Worm (Caenorhabditis elegans) whole organism, midembryonic: ENCODE measurements around the gene hlh-19.

Source experiments
- klf-2 ChIP-seq: fragments of 200-800 bp; sonication (Bioruptor generic); conservative IDR thresholded peaks from 2 replicates; pipeline ENCODE4 v1.3.6; 2022; ENCODE audit warnings: missing genetic modification reagents, missing genetic modification characterization, missing compliant biosample characterization
- med-1 ChIP-seq: sonication (generic microtip); optimal IDR thresholded peaks from 2 replicates; lab custom pipeline; 2017; ENCODE audit warnings: missing genetic modification characterization, mild to moderate bottlenecking, missing compliant biosample characterization, antibody characterized with exemption, missing genetic modification reagents; ENCODE audit not compliant: insufficient read depth
- ref-1 ChIP-seq: fragments of 200-800 bp; sonication (Bioruptor generic); conservative IDR thresholded peaks from 2 replicates; pipeline ENCODE4 v1.3.6; 2022; ENCODE audit warnings: missing genetic modification reagents, missing genetic modification characterization, missing compliant biosample characterization

- TF ChIP-seq med-1 (GFP tag; lab: Kevin White, UChicago) (no peak), ref-1 (GFP tag; lab: Robert Waterston, UW) (no peak), klf-2 (GFP tag; lab: Robert Waterston, UW) (no peak)
Observed at ce11 chrX:520881-521280, 36.2 kb downstream of the hlh-19 start, which contains the start of gene B0310.3.
